Fruit fly (Drosophila melanogaster): ENCODE data around the gene CG14143.
A peak's percentile ranks its signal among the peaks of the same experiment; 100 is the strongest.

DNA sequence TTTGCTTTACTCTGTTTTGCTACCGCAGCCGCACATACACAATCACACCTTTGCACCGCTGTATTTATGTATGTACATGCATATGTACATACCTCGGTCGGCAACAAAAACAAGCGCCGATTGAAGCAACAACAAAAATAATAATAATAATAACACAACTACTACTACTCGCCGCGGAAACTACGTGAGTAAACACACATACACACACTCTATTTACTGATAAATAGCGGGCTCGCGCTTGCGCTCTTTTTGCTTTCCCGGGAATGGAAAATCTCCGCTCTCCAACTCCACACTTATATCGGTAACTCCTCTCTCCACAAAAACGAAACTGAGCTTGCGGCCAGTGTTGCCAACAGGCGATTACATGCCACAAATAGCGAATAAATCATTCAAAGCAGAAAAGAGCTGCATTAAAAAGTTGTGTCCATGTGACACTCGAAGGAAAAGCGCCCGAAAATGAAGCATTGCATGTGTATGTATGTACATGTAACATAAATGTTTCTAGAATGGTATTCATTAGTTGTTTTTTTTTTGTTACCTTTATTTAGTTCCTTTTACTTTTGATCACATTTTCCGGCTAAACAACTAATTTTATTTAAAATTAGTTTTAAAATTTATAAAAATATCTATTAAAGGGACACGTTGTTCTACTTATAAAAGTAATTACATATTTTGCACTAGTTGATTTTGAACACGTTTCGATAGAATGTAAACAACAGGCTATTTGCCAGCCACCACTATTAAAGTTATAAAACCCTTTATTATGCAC lies 16.0 kb upstream of the CG14143 start:
- TF ChIP-seq CG8301 (tag; optimal IDR thresholded peaks at IDR 0.05) (no peak), CG14655 (GFP tag; optimal IDR thresholded peaks at IDR 0.05) (peak; percentile 2), CG34367 (tag; optimal IDR thresholded peaks at IDR 0.05) (no peak), CG32121 (GFP tag; IDR thresholded peaks at IDR 0.05) (peak; percentile 67), CG13204 (GFP tag; optimal IDR thresholded peaks at IDR 0.05) (peak; percentile 64), CG17806 (tag; optimal IDR thresholded peaks at IDR 0.05) (no peak), CG9948 (tag; optimal IDR thresholded peaks at IDR 0.05) (no peak), Ets98B (GFP tag; IDR thresholded peaks at IDR 0.05) (peak; percentile 65), Pif1B (GFP tag; optimal IDR thresholded peaks at IDR 0.05) (no peak), CG4496 (GFP tag; IDR thresholded peaks at IDR 0.05) (peak; percentile 59; the same call in 2 of the 3 replicates), EcR (GFP tag; optimal IDR thresholded peaks at IDR 0.05) (peak; percentile 29)
